Fruit fly (Drosophila melanogaster) whole organism, prepupa: ENCODE measurements around the gene CG31125.

Experiments
- Blimp-1 ChIP-seq: fragments of 200-800 bp; sonication (Bioruptor generic); optimal IDR thresholded peaks from 3 replicates; lab custom pipeline; 2017; ENCODE audit warnings: missing biosample characterization, missing genetic modification characterization, mild to moderate bottlenecking, moderate library complexity, missing genetic modification reagents
- CG10631 ChIP-seq: fragments of 200-800 bp; sonication (Bioruptor generic); optimal IDR thresholded peaks from 2 replicates; lab custom pipeline; 2016; ENCODE audit warnings: missing biosample characterization, missing genetic modification characterization
- CG10669 ChIP-seq: fragments of 200-800 bp; sonication (Bioruptor generic); optimal IDR thresholded peaks from 3 replicates; lab custom pipeline; 2018; ENCODE audit warnings: missing biosample characterization, mild to moderate bottlenecking, missing genetic modification characterization, moderate library complexity
- CG11762 ChIP-seq: fragments of 200-800 bp; sonication (Bioruptor generic); optimal IDR thresholded peaks from 3 replicates; lab custom pipeline; 2016; ENCODE audit warnings: missing biosample characterization, missing genetic modification characterization; ENCODE audit not compliant: insufficient read depth
- CG11902 ChIP-seq: fragments of 200-800 bp; sonication (Bioruptor generic); optimal IDR thresholded peaks from 3 replicates; lab custom pipeline; 2016; ENCODE audit warnings: missing biosample characterization, missing genetic modification characterization
- CG15336 ChIP-seq: fragments of 200-800 bp; sonication (Bioruptor generic); IDR thresholded peaks from 2 replicates; pipeline ENCODE4 v1.3.6; 2022; ENCODE audit warnings: missing biosample characterization, missing genetic modification characterization
- CG16779 ChIP-seq: fragments of 200-800 bp; sonication (Bioruptor generic); optimal IDR thresholded peaks from 3 replicates; lab custom pipeline; 2017; ENCODE audit warnings: missing biosample characterization, mild to moderate bottlenecking, missing genetic modification characterization
- CG3032 ChIP-seq: fragments of 200-800 bp; optimal IDR thresholded peaks from 2 replicates; lab custom pipeline; 2019; ENCODE audit warnings: missing biosample characterization, mild to moderate bottlenecking, missing genetic modification characterization, moderate library complexity
- CG31627 ChIP-seq: fragments of 200-800 bp; sonication (Bioruptor generic); optimal IDR thresholded peaks from 3 replicates; lab custom pipeline; 2016; ENCODE audit warnings: missing biosample characterization, missing genetic modification characterization
- CG32006 ChIP-seq: fragments of 200-800 bp; sonication (Bioruptor generic); optimal IDR thresholded peaks from 3 replicates; lab custom pipeline; 2017; ENCODE audit warnings: missing biosample characterization, mild to moderate bottlenecking, missing genetic modification characterization
- CG34406 ChIP-seq: fragments of 200-800 bp; sonication (Bioruptor generic); optimal IDR thresholded peaks from 3 replicates; lab custom pipeline; 2016; ENCODE audit warnings: missing biosample characterization, missing genetic modification characterization
- CG3919 ChIP-seq: fragments of 200-800 bp; sonication (Bioruptor generic); optimal IDR thresholded peaks from 3 replicates; lab custom pipeline; 2016; ENCODE audit warnings: missing biosample characterization, missing genetic modification characterization
- CG6276 ChIP-seq: fragments of 200-800 bp; sonication (Bioruptor generic); optimal IDR thresholded peaks from 2 replicates; lab custom pipeline; 2017; ENCODE audit warnings: missing biosample characterization, mild to moderate bottlenecking, missing genetic modification characterization
- CG6792 ChIP-seq: fragments of 200-800 bp; sonication (Bioruptor generic); optimal IDR thresholded peaks from 3 replicates; lab custom pipeline; 2016; ENCODE audit warnings: missing biosample characterization, missing genetic modification characterization
- CG6854 ChIP-seq: fragments of 200-800 bp; sonication (Bioruptor generic); optimal IDR thresholded peaks from 2 replicates; lab custom pipeline; 2017; ENCODE audit warnings: missing biosample characterization, mild to moderate bottlenecking, missing genetic modification characterization
- CG7368 ChIP-seq: fragments of 200-800 bp; sonication (Bioruptor generic); optimal IDR thresholded peaks from 3 replicates; lab custom pipeline; 2016; ENCODE audit warnings: missing biosample characterization, missing genetic modification characterization
- CG8632 ChIP-seq: fragments of 200-800 bp; sonication (Bioruptor generic); optimal IDR thresholded peaks from 3 replicates; lab custom pipeline; 2016; ENCODE audit warnings: missing biosample characterization, missing genetic modification characterization
- CG9139 ChIP-seq: fragments of 200-800 bp; sonication (Bioruptor generic); optimal IDR thresholded peaks from 3 replicates; lab custom pipeline; 2017; ENCODE audit warnings: missing biosample characterization, mild to moderate bottlenecking, missing genetic modification characterization
- Eip75B ChIP-seq: fragments of 200-800 bp; sonication (Bioruptor generic); optimal IDR thresholded peaks from 3 replicates; lab custom pipeline; 2016; ENCODE audit warnings: missing biosample characterization, missing genetic modification characterization
- Eip78C ChIP-seq: fragments of 200-800 bp; sonication (Bioruptor generic); peaks from one replicate; lab custom pipeline; 2016; ENCODE audit warnings: missing biosample characterization, missing genetic modification characterization
- Ets96B ChIP-seq: fragments of 200-800 bp; optimal IDR thresholded peaks from 2 replicates; lab custom pipeline; 2019; ENCODE audit warnings: missing biosample characterization, mild to moderate bottlenecking, missing genetic modification characterization, moderate library complexity
- Gug ChIP-seq: fragments of 200-800 bp; sonication (Bioruptor generic); IDR thresholded peaks from 2 replicates; pipeline ENCODE4 v1.3.6; 2022; ENCODE audit warnings: missing biosample characterization, missing genetic modification characterization
- Hr39 ChIP-seq: fragments of 200-800 bp; sonication (Bioruptor generic); optimal IDR thresholded peaks from 2 replicates; lab custom pipeline; 2016; ENCODE audit warnings: missing biosample characterization, missing genetic modification characterization
- Hr4 ChIP-seq: fragments of 200-800 bp; sonication (Bioruptor generic); optimal IDR thresholded peaks from 3 replicates; lab custom pipeline; 2016; ENCODE audit warnings: missing biosample characterization, missing genetic modification characterization
- Lpt ChIP-seq: fragments of 200-800 bp; sonication (Bioruptor generic); optimal IDR thresholded peaks from 3 replicates; lab custom pipeline; 2016; ENCODE audit warnings: missing biosample characterization, missing genetic modification characterization
- OdsH ChIP-seq: fragments of 200-800 bp; sonication (Bioruptor generic); optimal IDR thresholded peaks from 3 replicates; lab custom pipeline; 2016; ENCODE audit warnings: missing biosample characterization, missing genetic modification characterization
- Sox102F ChIP-seq: fragments of 200-800 bp; sonication (Bioruptor generic); optimal IDR thresholded peaks from 2 replicates; lab custom pipeline; 2016; ENCODE audit warnings: missing biosample characterization, mild to moderate bottlenecking, missing genetic modification characterization
- Sox14 ChIP-seq: fragments of 200-800 bp; sonication (Bioruptor generic); optimal IDR thresholded peaks from 3 replicates; lab custom pipeline; 2016; ENCODE audit warnings: missing biosample characterization, missing genetic modification characterization
- achi ChIP-seq: fragments of 200-800 bp; sonication (Bioruptor generic); optimal IDR thresholded peaks from 3 replicates; lab custom pipeline; 2016; ENCODE audit warnings: missing biosample characterization, missing genetic modification characterization
- acj6 ChIP-seq: fragments of 200-800 bp; sonication (Bioruptor generic); optimal IDR thresholded peaks from 3 replicates; lab custom pipeline; 2016; ENCODE audit warnings: missing biosample characterization, missing genetic modification characterization
- cyc ChIP-seq: fragments of 200-800 bp; sonication (Bioruptor generic); optimal IDR thresholded peaks from 3 replicates; lab custom pipeline; 2016; ENCODE audit warnings: missing biosample characterization, missing genetic modification characterization
- eg ChIP-seq: fragments of 200-800 bp; sonication (Bioruptor generic); IDR thresholded peaks from 3 replicates; pipeline ENCODE4 v1.3.6; 2022; ENCODE audit warnings: missing biosample characterization, missing genetic modification characterization
- fd59A ChIP-seq: fragments of 200-800 bp; sonication (Bioruptor generic); optimal IDR thresholded peaks from 2 replicates; lab custom pipeline; 2017; ENCODE audit warnings: missing biosample characterization, mild to moderate bottlenecking, missing genetic modification characterization, missing genetic modification reagents
- fd85E ChIP-seq: fragments of 200-800 bp; sonication (Bioruptor generic); optimal IDR thresholded peaks from 3 replicates; lab custom pipeline; 2016; ENCODE audit warnings: missing biosample characterization, missing genetic modification characterization
- net ChIP-seq: fragments of 200-800 bp; sonication (Bioruptor generic); optimal IDR thresholded peaks from 3 replicates; lab custom pipeline; 2016; ENCODE audit warnings: missing biosample characterization, missing genetic modification characterization
- pdm3 ChIP-seq: fragments of 200-800 bp; sonication (Bioruptor generic); optimal IDR thresholded peaks from 3 replicates; lab custom pipeline; 2016; ENCODE audit warnings: missing biosample characterization, missing genetic modification characterization
- salr ChIP-seq, 2 experiments: fragments of 200-800 bp; sonication (Bioruptor generic); optimal IDR thresholded peaks; 3 replicates each; lab custom pipeline; 2016 to 2018; ENCODE audit warnings: missing biosample characterization in 2 of 2, missing genetic modification characterization in 2 of 2, mild to moderate bottlenecking in 1 of 2
- spab ChIP-seq: fragments of 200-800 bp; sonication (Bioruptor generic); optimal IDR thresholded peaks from 2 replicates; lab custom pipeline; 2017; ENCODE audit warnings: missing biosample characterization, mild to moderate bottlenecking, missing genetic modification characterization, missing genetic modification reagents
- ss ChIP-seq, 2 experiments: fragments of 200-800 bp; sonication (Bioruptor generic); optimal IDR thresholded peaks; 2 replicates in 1 of 2; 3 replicates in 1 of 2; lab custom pipeline; 2017 to 2018; ENCODE audit warnings: mild to moderate bottlenecking in 2 of 2, missing biosample characterization in 2 of 2, missing genetic modification characterization in 2 of 2, moderate library complexity in 1 of 2
- svp ChIP-seq: fragments of 200-800 bp; sonication (Bioruptor generic); peaks from one replicate; lab custom pipeline; 2016; ENCODE audit warnings: missing biosample characterization, missing genetic modification characterization
- topi ChIP-seq: fragments of 200-800 bp; sonication (Bioruptor generic); optimal IDR thresholded peaks from 3 replicates; lab custom pipeline; 2016; ENCODE audit warnings: missing biosample characterization, missing genetic modification characterization

Gene CG31125

dm6 chr3R:24662412-24662796, 7.8 kb upstream of the CG31125 start, which contains the start of gene slo:
Gene slo (plus strand): TSS chr3R:24662491.
- TF ChIP-seq Sox102F: no peak
- TF ChIP-seq Hr4 (GFP tag; lab: Kevin White, UChicago): no peak
- TF ChIP-seq CG6276: no peak
- no peak for TF ChIP-seq CG10631 (GFP tag; lab: Kevin White, UChicago)
- TF ChIP-seq CG8632 (GFP tag; lab: Kevin White, UChicago): no peak
- TF ChIP-seq, all 60 proteins: peak for 0

- TF ChIP-seq salr (GFP tag; optimal IDR thresholded peaks at IDR 0.05; lab: Kevin White, UChicago) (no peak), CG11902 (GFP tag; lab: Kevin White, UChicago) (no peak), Lpt (GFP tag; lab: Kevin White, UChicago) (no peak), eg (GFP tag; lab: Robert Waterston, UW) (no peak), Hr4 (GFP tag; lab: Kevin White, UChicago) (no peak), achi (GFP tag; lab: Kevin White, UChicago) (peak; percentile 57), CG11762 (GFP tag; lab: Kevin White, UChicago) (no peak), Eip75B (no peak), CG3919 (no peak), Eip78C (GFP tag; lab: Kevin White, UChicago) (peak; percentile 56), CG10669 (GFP tag; lab: Kevin White, UChicago) (no peak), CG32006 (GFP tag; lab: Kevin White, UChicago) (no peak), CG10631 (GFP tag; lab: Kevin White, UChicago) (no peak), CG6854 (GFP tag; lab: Kevin White, UChicago) (no peak), CG16779 (tag; lab: Kevin White, UChicago) (no peak), CG3032 (no peak)
- TF ChIP-seq, all 60 proteins: peak for 2
Observed at dm6 chr3R:24661679-24662411, 7.2 kb upstream of the CG31125 start, which contains the start of gene Ppox. Gene Ppox (minus strand): TSS chr3R:24661851.

DNA sequence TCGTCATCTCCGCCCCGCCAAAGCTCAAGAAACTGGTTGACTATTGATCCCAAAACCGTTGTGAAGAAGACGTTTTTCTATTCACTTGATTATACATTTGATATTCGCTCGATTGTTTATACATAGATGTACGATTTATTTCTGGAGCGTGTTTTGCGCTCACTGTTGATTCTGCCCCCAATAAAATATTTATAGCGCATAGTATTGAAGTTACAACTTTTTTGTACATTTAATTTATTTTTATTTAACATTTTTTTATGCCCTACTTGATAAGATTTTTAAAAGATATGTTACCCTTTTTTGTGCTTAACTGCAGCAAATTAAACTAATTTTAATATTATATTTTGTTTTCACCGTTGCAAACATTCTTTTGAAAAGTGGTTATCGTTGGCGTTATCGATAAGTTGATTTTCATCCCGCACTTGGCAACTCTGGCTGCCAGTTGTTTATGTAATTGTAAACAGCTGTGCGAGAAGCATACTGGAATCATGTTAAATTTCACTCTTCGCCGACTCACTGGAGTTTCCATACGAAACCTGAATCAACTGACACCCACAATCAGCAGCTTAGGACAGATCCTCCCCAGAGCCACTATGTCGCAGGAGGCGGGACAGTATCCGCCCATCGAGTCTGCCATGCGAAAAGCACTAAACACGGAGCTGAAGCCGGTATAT, 4.7 kb upstream of the CG31125 start, which contains the start of gene CG31126:
TSS of gene CG31126 (plus strand) at position 449 of the 674 bp plus-strand sequence.
- TF ChIP-seq CG32006 (GFP tag; lab: Kevin White, UChicago) (no peak), Ets96B (tag; lab: Kevin White, UChicago) (no peak), Hr39 (GFP tag; lab: Kevin White, UChicago) (no peak)

- no peak for TF ChIP-seq CG3919
- no peak for TF ChIP-seq svp (GFP tag; lab: Kevin White, UChicago)
- TF ChIP-seq acj6 (GFP tag; lab: Kevin White, UChicago): no peak
- TF ChIP-seq Ets96B (tag; lab: Kevin White, UChicago): no peak
- no peak for TF ChIP-seq salr (GFP tag; optimal IDR thresholded peaks at IDR 0.05; lab: Kevin White, UChicago)
- TF ChIP-seq CG3032: no peak
- no peak for TF ChIP-seq CG6276
- TF ChIP-seq CG31627 (GFP tag; lab: Kevin White, UChicago): no peak
- peak; percentile 64 for TF ChIP-seq CG15336 (GFP tag; lab: Robert Waterston, UW)
- no peak for TF ChIP-seq CG34406 (GFP tag; lab: Kevin White, UChicago)
- no peak for TF ChIP-seq fd59A (GFP tag; lab: Kevin White, UChicago)
- TF ChIP-seq CG7368 (GFP tag; lab: Kevin White, UChicago): no peak
- no peak for TF ChIP-seq CG10631 (GFP tag; lab: Kevin White, UChicago)
- TF ChIP-seq OdsH (GFP tag; lab: Kevin White, UChicago): no peak
- peak; percentile 29 for TF ChIP-seq achi (GFP tag; lab: Kevin White, UChicago)
- no peak for TF ChIP-seq CG32006 (GFP tag; lab: Kevin White, UChicago)
- TF ChIP-seq ss (GFP tag; optimal IDR thresholded peaks at IDR 0.05; lab: Kevin White, UChicago): no peak
- TF ChIP-seq net (GFP tag; lab: Kevin White, UChicago): no peak
- no peak for TF ChIP-seq pdm3
- TF ChIP-seq CG6792 (GFP tag; lab: Kevin White, UChicago): no peak
- TF ChIP-seq Blimp-1: no peak
- no peak for TF ChIP-seq fd85E (GFP tag; lab: Kevin White, UChicago)
- TF ChIP-seq Gug (GFP tag; lab: Robert Waterston, UW): no peak
- TF ChIP-seq Eip78C (GFP tag; lab: Kevin White, UChicago): no peak
- no peak for TF ChIP-seq spab
- peak; percentile 6 for TF ChIP-seq Sox14
- TF ChIP-seq Hr39 (GFP tag; lab: Kevin White, UChicago): no peak
- peak; percentile 38; the same call in 1 of the 3 replicates for TF ChIP-seq eg (GFP tag; lab: Robert Waterston, UW)
- TF ChIP-seq CG10669 (GFP tag; lab: Kevin White, UChicago): no peak
- no peak for TF ChIP-seq CG11902 (GFP tag; lab: Kevin White, UChicago)
- no peak for TF ChIP-seq cyc (GFP tag; lab: Kevin White, UChicago)
- TF ChIP-seq CG9139 (GFP tag; lab: Kevin White, UChicago): no peak
- no peak for TF ChIP-seq topi (GFP tag; lab: Kevin White, UChicago)
Observed at dm6 chr3R:24651044-24651459, 3.6 kb downstream of the CG31125 start.
